Worm (Caenorhabditis elegans): ENCODE results near the gene twk-9.

twk-9 gene

DNA sequence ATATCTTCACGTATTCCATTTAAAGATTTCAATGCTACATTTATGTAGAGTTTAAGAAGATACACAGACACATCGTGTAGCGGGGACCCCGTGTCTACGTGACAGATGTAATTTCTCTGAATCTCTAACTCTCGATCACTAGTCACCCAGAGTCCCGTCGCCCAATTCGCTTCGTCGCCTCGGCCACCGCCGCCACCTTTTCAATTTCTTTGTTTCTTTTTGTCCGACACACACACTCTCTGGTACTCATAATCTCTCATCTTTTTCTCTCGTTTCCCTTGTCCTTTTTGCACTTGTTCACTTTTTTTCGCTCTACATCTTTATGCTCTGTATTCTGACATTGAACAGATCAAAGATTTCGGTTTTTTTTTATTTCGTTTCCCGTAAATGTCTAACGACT is 25.4 kb downstream of the twk-9 start (continued):
- peak; percentile 65 for TF ChIP-seq rbr-2 (tag; optimal IDR thresholded peaks at IDR 0.05)
- no peak for TF ChIP-seq gei-8 (GFP tag; optimal IDR thresholded peaks at IDR 0.05)
- no peak for TF ChIP-seq nhr-111 (GFP tag; optimal IDR thresholded peaks at IDR 0.05)
- TF ChIP-seq pha-4 (GFP tag; IDR thresholded peaks at IDR 0.05): 0 out of 2 replicates have a peak, but pooled peaks have one; percentile 44
- no peak for TF ChIP-seq pha-4 (tag; optimal IDR thresholded peaks at IDR 0.05)
- TF ChIP-seq snpc-4 (tag; optimal IDR thresholded peaks at IDR 0.05): no peak
- no peak for TF ChIP-seq daf-12 (tag; optimal IDR thresholded peaks at IDR 0.05)
- TF ChIP-seq nhr-28 (tag; optimal IDR thresholded peaks at IDR 0.05): peak; percentile 94
- TF ChIP-seq F26F4.8 (GFP tag; conservative IDR thresholded peaks at IDR 0.05): no peak
- TF ChIP-seq D1046.2 (GFP tag; IDR thresholded peaks at IDR 0.05): no peak
- no peak for TF ChIP-seq fkh-10 (GFP tag; optimal IDR thresholded peaks at IDR 0.05)
- TF ChIP-seq ztf-11 (tag; optimal IDR thresholded peaks at IDR 0.05): no peak
- TF ChIP-seq ceh-82 (tag; optimal IDR thresholded peaks at IDR 0.05): no peak
- no peak for TF ChIP-seq lim-7 (GFP tag; IDR thresholded peaks at IDR 0.05)
- no peak for TF ChIP-seq set-16 (GFP tag; IDR thresholded peaks at IDR 0.05)
- TF ChIP-seq vab-7 (GFP tag; IDR thresholded peaks at IDR 0.05): no peak
- no peak for TF ChIP-seq egl-27 (tag; optimal IDR thresholded peaks at IDR 0.05)
- TF ChIP-seq lin-1 (GFP tag; IDR thresholded peaks at IDR 0.05): peak; percentile 67
- no peak for TF ChIP-seq nhr-102 (tag; optimal IDR thresholded peaks at IDR 0.05)
- no peak for TF ChIP-seq mes-2 (tag; optimal IDR thresholded peaks at IDR 0.05; ENCODE audit: poor library complexity, severe bottlenecking)
- TF ChIP-seq T20F7.1 (GFP tag; optimal IDR thresholded peaks at IDR 0.05): no peak
- TF ChIP-seq mxl-3 (GFP tag; optimal IDR thresholded peaks at IDR 0.05): peak; percentile 76
- TF ChIP-seq dmd-6 (GFP tag; IDR thresholded peaks at IDR 0.05): peak; percentile 93
- TF ChIP-seq nhr-76 (tag; optimal IDR thresholded peaks at IDR 0.05): no peak
- peak; percentile 62 for TF ChIP-seq hlh-30 (tag; optimal IDR thresholded peaks at IDR 0.05; ENCODE audit: insufficient read depth)
- TF ChIP-seq tra-1 (GFP tag; IDR thresholded peaks at IDR 0.05): peak; percentile 78
- peak; percentile 38 for TF ChIP-seq dpl-1 (GFP tag; optimal IDR thresholded peaks at IDR 0.05)
- TF ChIP-seq ZK337.2 (GFP tag; IDR thresholded peaks at IDR 0.05): no peak
- no peak for TF ChIP-seq zag-1 (tag; optimal IDR thresholded peaks at IDR 0.05)
- TF ChIP-seq saeg-2 (GFP tag; IDR thresholded peaks at IDR 0.05): 0 out of 2 replicates have a peak, but pooled peaks have one; percentile 31
- TF ChIP-seq ceh-20 (GFP tag; IDR thresholded peaks at IDR 0.05): peak; percentile 76
- no peak for TF ChIP-seq zfp-2 (tag; optimal IDR thresholded peaks at IDR 0.05)
- TF ChIP-seq aha-1 (tag): peak; percentile 100
- no peak for TF ChIP-seq skn-1 (tag; optimal IDR thresholded peaks at IDR 0.05)
- no peak for TF ChIP-seq Y105C5A.15 (GFP tag; IDR thresholded peaks at IDR 0.05)
- TF ChIP-seq hlh-11 (tag; optimal IDR thresholded peaks at IDR 0.05): peak; percentile 90
- peak; percentile 57 for TF ChIP-seq nhr-11 (tag; optimal IDR thresholded peaks at IDR 0.05)
- peak; percentile 18 for TF ChIP-seq jun-1 (tag; optimal IDR thresholded peaks at IDR 0.05)
- peak; percentile 64 for TF ChIP-seq cey-2 (tag; optimal IDR thresholded peaks at IDR 0.05; ENCODE audit: borderline replicate concordance, insufficient read depth)
- no peak for TF ChIP-seq spr-3 (GFP tag; optimal IDR thresholded peaks at IDR 0.05)
- TF ChIP-seq lin-13 (GFP tag; optimal IDR thresholded peaks at IDR 0.05): peak; percentile 45
- no peak for TF ChIP-seq lin-39 (tag; optimal IDR thresholded peaks at IDR 0.05)
- TF ChIP-seq ceh-44 (GFP tag; IDR thresholded peaks at IDR 0.05): no peak
- no peak for TF ChIP-seq daf-16 (GFP tag; optimal IDR thresholded peaks at IDR 0.05)
- TF ChIP-seq daf-16 (tag; optimal IDR thresholded peaks at IDR 0.05): peak; percentile 56
- TF ChIP-seq nhr-42 (GFP tag; IDR thresholded peaks at IDR 0.05): no peak
- peak; percentile 27 to 84 for TF ChIP-seq mdl-1 (tag; optimal IDR thresholded peaks at IDR 0.05)
- TF ChIP-seq zfp-3 (GFP tag; conservative IDR thresholded peaks at IDR 0.05): 0 out of 2 replicates have a peak, but pooled peaks have one; percentile 36
- no peak for TF ChIP-seq lin-38 (GFP tag; IDR thresholded peaks at IDR 0.05)
- TF ChIP-seq duxl-1 (tag; optimal IDR thresholded peaks at IDR 0.05; ENCODE audit: poor library complexity): peak; percentile 14
- TF ChIP-seq Y5F2A.4 (GFP tag; optimal IDR thresholded peaks at IDR 0.05): no peak
- TF ChIP-seq F37D6.2 (tag; optimal IDR thresholded peaks at IDR 0.05): no peak

All from whole organism, L4 larva.